Fruit fly (Drosophila melanogaster): ENCODE data around the gene Gel.

- TF ChIP-seq psq (optimal IDR thresholded peaks at IDR 0.05) (no peak), insv (optimal IDR thresholded peaks at IDR 0.05) (no peak)
Observed at dm6 chr3R:4197055-4197454, 38.0 kb upstream of the Gel start, which contains the start of gene beta-Man.

Measured in Kc167 (cell line).